Worm (Caenorhabditis elegans) whole organism, young adult: ENCODE data around the gene T01B10.5.
"Not testable (repeated sequence)": the region's sequence is repeated elsewhere in the genome, so short reads cannot be mapped to it uniquely, and the experiment has no call there.

Experiments
- C17E4.6 ChIP-seq: fragments of 200-800 bp; sonication (Bioruptor generic); IDR thresholded peaks from 2 replicates; pipeline ENCODE4 v1.3.6; 2022; ENCODE audit warnings: missing genetic modification reagents, missing genetic modification characterization, missing compliant biosample characterization
- F33H1.4 ChIP-seq: fragments of 200-800 bp; sonication (Bioruptor generic); IDR thresholded peaks from 2 replicates; pipeline ENCODE4 v1.3.6; 2022; ENCODE audit warnings: missing genetic modification reagents, missing genetic modification characterization, missing compliant biosample characterization
- F39B2.1 ChIP-seq: fragments of 200-800 bp; sonication (Bioruptor generic); IDR thresholded peaks from 2 replicates; pipeline ENCODE4 v1.3.6; 2022; ENCODE audit warnings: missing genetic modification reagents, missing genetic modification characterization, missing compliant biosample characterization
- F57A8.1 ChIP-seq: fragments of 200-800 bp; sonication (Bioruptor generic); optimal IDR thresholded peaks from 2 replicates; lab custom pipeline; 2018; ENCODE audit warnings: mild to moderate bottlenecking, missing genetic modification characterization, moderate library complexity, missing compliant biosample characterization
- F57C9.4 ChIP-seq: sonication (generic microtip); optimal IDR thresholded peaks from 2 replicates; lab custom pipeline; 2017; ENCODE audit warnings: mild to moderate bottlenecking, missing genetic modification characterization, missing compliant biosample characterization
- K11D2.4 ChIP-seq: fragments of 200-800 bp; sonication (Bioruptor generic); IDR thresholded peaks from 2 replicates; pipeline ENCODE4 v1.3.6; 2022; ENCODE audit warnings: missing genetic modification reagents, missing genetic modification characterization, missing compliant biosample characterization
- K12H6.12 ChIP-seq: fragments of 200-800 bp; sonication (Bioruptor generic); optimal IDR thresholded peaks from 2 replicates; lab custom pipeline; 2018; ENCODE audit warnings: mild to moderate bottlenecking, missing genetic modification characterization, missing compliant biosample characterization
- T07F8.4 ChIP-seq: sonication (generic microtip); optimal IDR thresholded peaks from 2 replicates; lab custom pipeline; 2016; ENCODE audit warnings: mild to moderate bottlenecking, missing genetic modification characterization, moderate library complexity, missing compliant biosample characterization
- Y53F4B.3 ChIP-seq: fragments of 200-800 bp; sonication (Bioruptor generic); IDR thresholded peaks from 2 replicates; pipeline ENCODE4 v1.3.6; 2022; ENCODE audit warnings: missing genetic modification reagents, missing genetic modification characterization, missing compliant biosample characterization
- Y53G8AR.9 ChIP-seq: fragments of 200-800 bp; sonication (Bioruptor generic); conservative IDR thresholded peaks from 2 replicates; pipeline ENCODE4 v1.3.6; 2022; ENCODE audit warnings: missing genetic modification reagents, missing genetic modification characterization, missing compliant biosample characterization
- Y56A3A.18 ChIP-seq: fragments of 200-800 bp; sonication (Bioruptor generic); IDR thresholded peaks from 2 replicates; pipeline ENCODE4 v1.3.6; 2022; ENCODE audit warnings: missing genetic modification reagents, missing genetic modification characterization, missing compliant biosample characterization
- attf-3 ChIP-seq: fragments of 200-800 bp; sonication (Bioruptor generic); conservative IDR thresholded peaks from 2 replicates; pipeline ENCODE4 v1.3.6; 2022; ENCODE audit warnings: missing genetic modification reagents, missing genetic modification characterization, missing compliant biosample characterization
- attf-5 ChIP-seq: fragments of 200-800 bp; sonication (Bioruptor generic); optimal IDR thresholded peaks from 2 replicates; lab custom pipeline; 2018; ENCODE audit warnings: mild to moderate bottlenecking, missing genetic modification characterization, missing compliant biosample characterization
- chd-7 ChIP-seq: sonication (generic microtip); optimal IDR thresholded peaks from 2 replicates; lab custom pipeline; 2016; ENCODE audit warnings: mild to moderate bottlenecking, missing genetic modification characterization, moderate library complexity, missing compliant biosample characterization
- die-1 ChIP-seq: sonication (generic microtip); optimal IDR thresholded peaks from 2 replicates; lab custom pipeline; 2016; ENCODE audit warnings: missing genotype, mild to moderate bottlenecking, missing genetic modification characterization, missing compliant biosample characterization
- dox-1 ChIP-seq: fragments of 200-800 bp; sonication (Bioruptor generic); IDR thresholded peaks from 2 replicates; pipeline ENCODE4 v1.3.6; 2022; ENCODE audit warnings: missing genetic modification reagents, missing genetic modification characterization, missing compliant biosample characterization
- egl-44 ChIP-seq: fragments of 200-800 bp; sonication (Bioruptor generic); IDR thresholded peaks from 2 replicates; pipeline ENCODE4 v1.3.6; 2022; ENCODE audit warnings: missing genetic modification reagents, missing genetic modification characterization, missing compliant biosample characterization
- ekl-4 ChIP-seq: fragments of 200-800 bp; sonication (Bioruptor generic); IDR thresholded peaks from 2 replicates; pipeline ENCODE4 v1.3.6; 2022; ENCODE audit warnings: missing genetic modification reagents, missing genetic modification characterization, missing compliant biosample characterization
- hlh-26 ChIP-seq: fragments of 200-800 bp; sonication (Bioruptor generic); conservative IDR thresholded peaks from 2 replicates; pipeline ENCODE4 v1.3.6; 2022; ENCODE audit warnings: missing genetic modification reagents, missing genetic modification characterization, missing compliant biosample characterization
- hrde-1 ChIP-seq: sonication (generic microtip); optimal IDR thresholded peaks from 2 replicates; lab custom pipeline; 2016; ENCODE audit warnings: missing genetic modification characterization, mild to moderate bottlenecking, missing compliant biosample characterization, moderate library complexity, missing genotype, missing genetic modification reagents, borderline replicate concordance
- let-607 ChIP-seq, 2 experiments: fragments of 200-800 bp in 1 of 2; sonication (Bioruptor generic) in 1 of 2; sonication (generic microtip) in 1 of 2; optimal IDR thresholded peaks; 2 replicates each; lab custom pipeline; 2016 to 2018; ENCODE audit warnings: mild to moderate bottlenecking in 2 of 2, missing compliant biosample characterization in 2 of 2, missing genetic modification characterization in 2 of 2, moderate library complexity in 2 of 2, missing genotype in 1 of 2
- lin-40 ChIP-seq: sonication (generic microtip); optimal IDR thresholded peaks from 2 replicates; lab custom pipeline; 2016; ENCODE audit warnings: missing genetic modification characterization, mild to moderate bottlenecking, missing compliant biosample characterization, missing genotype, missing genetic modification reagents
- madf-3 ChIP-seq: fragments of 200-800 bp; sonication (Bioruptor generic); IDR thresholded peaks from 2 replicates; pipeline ENCODE4 v1.3.6; 2022; ENCODE audit warnings: missing genetic modification reagents, missing genetic modification characterization, missing compliant biosample characterization
- mes-4 ChIP-seq: sonication (generic microtip); optimal IDR thresholded peaks from 2 replicates; lab custom pipeline; 2016; ENCODE audit warnings: missing genotype, missing genetic modification characterization, missing compliant biosample characterization
- nhr-27 ChIP-seq: fragments of 200-800 bp; sonication (Bioruptor generic); optimal IDR thresholded peaks from 2 replicates; lab custom pipeline; 2018; ENCODE audit warnings: mild to moderate bottlenecking, missing genetic modification characterization, moderate library complexity, missing compliant biosample characterization
- pha-4 ChIP-seq: fragments of 150-350 bp; sonication (generic microtip); optimal IDR thresholded peaks from 2 replicates; lab custom pipeline; 2014; ENCODE audit warnings: missing biosample characterization, missing genetic modification reagents, missing genetic modification characterization
- sea-2 ChIP-seq: fragments of 200-800 bp; sonication (Bioruptor generic); IDR thresholded peaks from 2 replicates; pipeline ENCODE4 v1.3.6; 2022; ENCODE audit warnings: missing genetic modification characterization, missing compliant biosample characterization
- snpc-1.1 ChIP-seq: sonication (generic microtip); optimal IDR thresholded peaks from 2 replicates; lab custom pipeline; 2017; ENCODE audit warnings: missing genetic modification characterization, mild to moderate bottlenecking, missing compliant biosample characterization, antibody characterized with exemption, moderate library complexity, missing genotype, missing genetic modification reagents; ENCODE audit not compliant: insufficient read depth
- snpc-3.4 ChIP-seq: sonication (generic microtip); optimal IDR thresholded peaks from 2 replicates; lab custom pipeline; 2017; ENCODE audit warnings: missing genetic modification characterization, mild to moderate bottlenecking, missing compliant biosample characterization, antibody characterized with exemption, moderate library complexity, missing genotype, missing genetic modification reagents
- sptf-2 ChIP-seq: fragments of 200-800 bp; sonication (Bioruptor generic); optimal IDR thresholded peaks from 2 replicates; lab custom pipeline; 2018; ENCODE audit warnings: mild to moderate bottlenecking, missing genetic modification characterization, missing compliant biosample characterization
- tbp1 ChIP-seq: fragments of 200-800 bp; sonication (Bioruptor generic); optimal IDR thresholded peaks from 2 replicates; lab custom pipeline; 2018; ENCODE audit warnings: mild to moderate bottlenecking, missing genetic modification characterization, missing compliant biosample characterization
- tbx-9 ChIP-seq: sonication (generic microtip); optimal IDR thresholded peaks from 2 replicates; lab custom pipeline; 2016; ENCODE audit warnings: borderline replicate concordance, missing genetic modification characterization, inconsistent platforms, missing compliant biosample characterization
- unc-130 ChIP-seq: sonication (generic microtip); optimal IDR thresholded peaks from 2 replicates; lab custom pipeline; 2016; ENCODE audit warnings: missing genetic modification reagents, missing genetic modification characterization, missing compliant biosample characterization
- unc-62 ChIP-seq: fragments of 150-350 bp; optimal IDR thresholded peaks from 2 replicates; lab custom pipeline; 2014; ENCODE audit warnings: missing biosample characterization, missing genetic modification reagents, missing genetic modification characterization
- zfh-2 ChIP-seq: fragments of 200-800 bp; sonication (Bioruptor generic); conservative IDR thresholded peaks from 2 replicates; pipeline ENCODE4 v1.3.6; 2022; ENCODE audit warnings: missing genetic modification reagents, missing genetic modification characterization, missing compliant biosample characterization
- ztf-18 ChIP-seq: sonication (generic microtip); optimal IDR thresholded peaks from 2 replicates; lab custom pipeline; 2016; ENCODE audit warnings: missing genotype, mild to moderate bottlenecking, missing genetic modification characterization, missing compliant biosample characterization
- ztf-25 ChIP-seq: fragments of 200-800 bp; sonication (Bioruptor generic); IDR thresholded peaks from 2 replicates; pipeline ENCODE4 v1.3.6; 2022; ENCODE audit warnings: missing genetic modification reagents, missing genetic modification characterization, missing compliant biosample characterization
- ztf-26 ChIP-seq: sonication (generic microtip); optimal IDR thresholded peaks from 2 replicates; lab custom pipeline; 2017; ENCODE audit warnings: missing genetic modification characterization, missing compliant biosample characterization
- ztf-3 ChIP-seq: fragments of 200-800 bp; sonication (Bioruptor generic); optimal IDR thresholded peaks from 2 replicates; lab custom pipeline; 2018; ENCODE audit warnings: mild to moderate bottlenecking, missing genetic modification characterization, missing compliant biosample characterization

Gene T01B10.5

DNA sequence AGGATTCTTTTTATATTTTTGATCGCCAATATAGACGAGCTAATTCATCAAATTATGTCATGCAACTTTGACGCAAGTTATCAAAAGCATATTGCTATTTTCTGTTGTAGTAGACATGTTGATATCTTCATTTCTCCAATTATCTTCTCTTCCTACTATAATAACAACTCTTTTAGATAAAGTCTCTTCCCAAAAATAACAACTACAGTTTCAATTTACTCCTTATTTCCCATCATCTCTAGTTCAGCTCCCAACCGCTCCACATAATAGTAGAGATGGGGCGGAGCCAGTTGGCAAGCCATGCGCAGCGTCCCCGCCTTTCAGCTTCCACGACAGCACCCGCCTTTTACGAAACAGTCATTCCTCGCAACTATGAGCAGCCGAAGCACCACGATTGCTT lies 32.8 kb downstream of the T01B10.5 start, which contains the start of gene flp-5:
TSS of gene flp-5 (plus strand) at position 301 of the 400 bp plus-strand sequence.
- TF ChIP-seq zfh-2 (GFP tag; lab: Robert Waterston, UW) (no peak), nhr-27 (no peak), F57C9.4 (tag; lab: Kevin White, UChicago) (no peak), T07F8.4 (tag; lab: Kevin White, UChicago) (no peak), madf-3 (GFP tag; lab: Robert Waterston, UW) (no peak), let-607 (tag; optimal IDR thresholded peaks at IDR 0.05; lab: Kevin White, UChicago) (no peak), tbp1 (no peak), hrde-1 (tag; lab: Kevin White, UChicago) (no peak), Y53F4B.3 (GFP tag; lab: Robert Waterston, UW) (no peak), K12H6.12 (tag; lab: Kevin White, UChicago) (no peak), Y56A3A.18 (no peak), ztf-18 (tag; lab: Kevin White, UChicago) (no peak), Y53G8AR.9 (no peak), tbx-9 (tag; lab: Kevin White, UChicago) (no peak), egl-44 (GFP tag; lab: Robert Waterston, UW) (no peak), ztf-25 (no peak)

DNA sequence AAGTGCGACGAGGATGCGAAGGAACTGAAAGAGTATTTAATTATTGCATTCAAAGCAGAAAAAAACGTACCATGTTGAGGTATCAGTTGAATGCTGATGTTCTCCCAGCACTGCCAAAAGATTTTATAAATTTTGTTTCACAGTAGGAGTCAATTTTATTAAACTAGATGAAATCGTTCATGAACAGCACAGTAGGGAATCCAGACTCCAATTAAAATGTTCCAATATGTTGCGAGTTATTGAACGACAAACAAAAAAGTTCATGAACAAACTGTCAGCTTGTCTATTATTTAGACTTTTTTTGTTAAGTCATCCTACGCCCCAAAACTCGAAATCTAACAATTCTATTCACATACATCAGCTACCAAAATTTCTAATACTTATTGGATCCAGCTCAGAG lies 39.9 kb downstream of the T01B10.5 start, which contains the start of gene nspc-1:
TSS of gene nspc-1 (minus strand) at position 101 of the 400 bp plus-strand sequence.
- not testable (repeated sequence) for TF ChIP-seq F39B2.1 (GFP tag; lab: Robert Waterston, UW); nhr-27; die-1

DNA sequence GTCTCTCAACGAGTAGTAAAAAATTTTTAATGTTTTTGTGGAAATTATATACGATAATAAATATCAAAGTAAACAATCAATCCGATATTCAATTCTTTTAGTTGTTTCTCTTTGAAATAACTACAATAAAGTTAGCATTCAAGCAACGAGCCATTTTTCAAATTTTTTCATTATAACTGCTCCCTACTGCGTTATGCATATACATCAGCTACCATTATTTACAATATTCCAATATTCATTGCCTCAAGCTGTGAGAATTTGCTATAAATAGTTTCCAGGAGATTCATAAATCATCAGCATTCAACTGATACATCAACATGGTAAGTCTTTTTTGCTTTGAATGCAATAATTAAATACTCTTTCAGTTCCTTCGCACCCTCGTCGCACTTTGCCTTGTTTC lies 41.7 kb downstream of the T01B10.5 start, which contains the start of gene nspc-3:
TSS of gene nspc-3 (plus strand) at position 301 of the 400 bp plus-strand sequence.
- TF ChIP-seq C17E4.6 (GFP tag; lab: Robert Waterston, UW) (no peak), sptf-2 (GFP tag; lab: Kevin White, UChicago) (no peak)

DNA sequence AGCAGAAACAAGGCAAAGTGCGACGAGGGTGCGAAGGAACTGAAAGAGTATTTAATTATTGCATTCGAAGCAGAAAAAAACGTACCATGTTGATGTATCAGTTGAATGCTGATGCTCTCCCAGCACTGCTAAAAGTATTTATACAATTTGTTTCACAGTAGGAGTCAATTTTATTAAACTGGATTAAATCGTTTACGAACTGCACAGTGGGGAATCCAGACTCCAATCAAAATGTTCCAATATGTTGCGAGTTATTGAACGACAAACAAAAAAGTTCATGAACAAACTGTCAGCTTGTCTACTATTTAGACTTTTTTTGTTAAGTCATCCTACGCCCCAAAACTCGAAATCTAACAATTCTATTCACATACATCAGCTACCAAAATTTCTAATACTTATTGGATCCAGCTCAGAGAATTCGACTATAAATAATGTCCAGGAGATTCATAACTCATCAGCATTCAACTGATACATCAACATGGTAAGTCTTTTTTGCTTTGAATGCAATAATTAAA lies 43.2 kb downstream of the T01B10.5 start, which contains the start of the genes nspc-4 and nspc-5:
TSS of gene nspc-4 (minus strand) at position 101 of the 515 bp plus-strand sequence.
TSS of gene nspc-5 (plus strand) at position 465 of the 515 bp plus-strand sequence.
- TF ChIP-seq attf-5 (GFP tag; lab: Kevin White, UChicago); ztf-3; attf-3 (GFP tag; lab: Robert Waterston, UW): not testable (repeated sequence)

DNA sequence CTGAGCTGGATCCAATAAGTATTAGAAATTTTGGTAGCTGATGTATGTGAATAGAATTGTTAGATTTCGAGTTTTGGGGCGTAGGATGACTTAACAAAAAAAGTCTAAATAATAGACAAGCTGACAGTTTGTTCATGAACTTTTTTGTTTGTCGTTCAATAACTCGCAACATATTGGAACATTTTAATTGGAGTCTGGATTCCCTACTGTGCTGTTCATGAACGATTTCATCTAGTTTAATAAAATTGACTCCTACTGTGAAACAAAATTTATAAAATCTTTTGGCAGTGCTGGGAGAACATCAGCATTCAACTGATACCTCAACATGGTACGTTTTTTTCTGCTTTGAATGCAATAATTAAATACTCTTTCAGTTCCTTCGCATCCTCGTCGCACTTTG lies 46.5 kb downstream of the T01B10.5 start, which contains the start of gene nspc-7:
TSS of gene nspc-7 (plus strand) at position 301 of the 400 bp plus-strand sequence.
- not testable (repeated sequence) for TF ChIP-seq nhr-27; lin-40; attf-5 (GFP tag; lab: Kevin White, UChicago)
- TF ChIP-seq, all 124 proteins: peak for 0; not testable (repeated sequence) for 124

DNA sequence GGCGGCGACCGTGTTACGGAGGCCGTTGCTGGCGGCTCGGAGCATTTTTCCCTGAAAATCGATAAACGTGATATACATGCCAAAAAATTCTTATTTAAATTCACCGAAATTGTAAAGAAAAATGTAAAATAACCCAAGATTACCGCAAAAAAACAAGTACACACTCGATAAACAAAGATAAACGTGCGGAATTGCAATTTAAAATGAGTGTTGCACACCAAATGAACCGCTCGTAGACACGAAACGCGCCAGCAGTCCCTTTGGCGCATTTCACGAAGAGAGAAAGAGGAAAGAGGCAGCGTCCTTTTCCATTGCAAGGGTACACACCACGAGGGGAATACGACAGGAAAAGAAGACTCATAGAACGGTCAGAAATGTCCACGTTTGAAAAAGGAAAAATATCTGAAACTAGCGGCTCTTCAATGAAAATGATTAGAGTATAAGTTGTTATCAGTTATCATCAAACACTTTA lies 50.9 kb downstream of the T01B10.5 start, which contains the start of gene sdha-1:
TSS of gene sdha-1 (minus strand) at position 51 of the 472 bp plus-strand sequence.
- TF ChIP-seq ekl-4, result no peak
- peak; percentile 90 for TF ChIP-seq dox-1 (GFP tag; lab: Robert Waterston, UW)
- TF ChIP-seq nhr-27, result no peak
- no peak for TF ChIP-seq pha-4
- no peak for TF ChIP-seq F57A8.1 (GFP tag; lab: Kevin White, UChicago)
- peak; percentile 78 for TF ChIP-seq K11D2.4
- no peak for TF ChIP-seq hlh-26 (GFP tag; lab: Robert Waterston, UW)
- TF ChIP-seq unc-62 (GFP tag; lab: Kevin White, UChicago), result peak; percentile 14
- no peak for TF ChIP-seq snpc-3.4 (tag; lab: Kevin White, UChicago)
- TF ChIP-seq sea-2 (GFP tag; lab: Robert Waterston, UW), result no peak
- TF ChIP-seq snpc-1.1 (tag; lab: Kevin White, UChicago), result no peak
- TF ChIP-seq chd-7 (tag; lab: Kevin White, UChicago), result peak; percentile 17
- peak; percentile 61 for TF ChIP-seq ztf-26 (tag; lab: Kevin White, UChicago)
- no peak for TF ChIP-seq mes-4 (tag; lab: Kevin White, UChicago)
- no peak for TF ChIP-seq F33H1.4 (GFP tag; lab: Robert Waterston, UW)
- no peak for TF ChIP-seq unc-130 (GFP tag; lab: Kevin White, UChicago)
